Fruit fly (Drosophila melanogaster): Measurements from ENCODE around the gene ppk17.

ppk17 gene

dm6 chr2L:16796104-16796645 is 35.8 kb upstream of the ppk17 start, which contains the start of gene Ugt37E1:
Ugt37E1 (plus strand) TSS chr2L:16796595.
- TF ChIP-seq kay (GFP tag; ENCODE audit: borderline replicate concordance), result peak; percentile 58
- TF ChIP-seq Mnt (GFP tag; optimal IDR thresholded peaks at IDR 0.05), result no peak

- no peak for TF ChIP-seq pad (GFP tag; optimal IDR thresholded peaks at IDR 0.05)
- no peak for TF ChIP-seq CG14711 (tag; optimal IDR thresholded peaks at IDR 0.05)
- TF ChIP-seq CG7045 (GFP tag; optimal IDR thresholded peaks at IDR 0.05), result no peak
- no peak for TF ChIP-seq toe (GFP tag; optimal IDR thresholded peaks at IDR 0.05)
- no peak for TF ChIP-seq CG11617 (GFP tag; optimal IDR thresholded peaks at IDR 0.05)
- no peak for TF ChIP-seq Crg-1 (GFP tag; optimal IDR thresholded peaks at IDR 0.05)
- no peak for TF ChIP-seq tj (GFP tag; optimal IDR thresholded peaks at IDR 0.05)
- no peak for TF ChIP-seq ovo (GFP tag; optimal IDR thresholded peaks at IDR 0.05)
- no peak for TF ChIP-seq cic (GFP tag; optimal IDR thresholded peaks at IDR 0.05)
Observed at dm6 chr2L:16793970-16794369, 33.6 kb upstream of the ppk17 start, which contains the start of gene Ugt37C2. Ugt37C2 (plus strand) TSS chr2L:16794211.

dm6 chr2L:16791345-16791744 is 31.0 kb upstream of the ppk17 start, which contains the start of gene CG17928:
CG17928 (plus strand) TSS chr2L:16791568.
- TF ChIP-seq kay (GFP tag; ENCODE audit: borderline replicate concordance) (peak; percentile 74), CG33017 (tag; optimal IDR thresholded peaks at IDR 0.05) (no peak)

dm6 chr2L:16790671-16791270 is 30.4 kb upstream of the ppk17 start, which contains the start of gene Cyt-b5-r:
Cyt-b5-r (minus strand) TSS chr2L:16790721.
- TF ChIP-seq cic (GFP tag; optimal IDR thresholded peaks at IDR 0.05), result peak; percentile 5
- TF ChIP-seq Clk (GFP tag; optimal IDR thresholded peaks at IDR 0.05), result no peak
- TF ChIP-seq Mnt (GFP tag; optimal IDR thresholded peaks at IDR 0.05), result peak; percentile 6

dm6 chr2L:16789880-16790279 is 29.5 kb upstream of the ppk17 start:
- no peak for TF ChIP-seq Clk (GFP tag; optimal IDR thresholded peaks at IDR 0.05)
- TF ChIP-seq toe (GFP tag; optimal IDR thresholded peaks at IDR 0.05), result no peak
- no peak for TF ChIP-seq kay (GFP tag; ENCODE audit: borderline replicate concordance)

dm6 chr2L:16788885-16789284 is 28.5 kb upstream of the ppk17 start:
- TF ChIP-seq kay (GFP tag; ENCODE audit: borderline replicate concordance) (peak; percentile 2), Mnt (GFP tag; optimal IDR thresholded peaks at IDR 0.05) (no peak)

dm6 chr2L:16787548-16787947 is 27.2 kb upstream of the ppk17 start:
- TF ChIP-seq ovo (GFP tag; optimal IDR thresholded peaks at IDR 0.05) (no peak), kay (GFP tag; ENCODE audit: borderline replicate concordance) (no peak), CG7045 (GFP tag; optimal IDR thresholded peaks at IDR 0.05) (no peak), Hr96 (GFP tag; optimal IDR thresholded peaks at IDR 0.05) (no peak), bab1 (GFP tag; optimal IDR thresholded peaks at IDR 0.05) (no peak), Clk (GFP tag; optimal IDR thresholded peaks at IDR 0.05) (no peak), CG1620 (GFP tag; optimal IDR thresholded peaks at IDR 0.05) (no peak)

- no peak for TF ChIP-seq Hr96 (GFP tag; optimal IDR thresholded peaks at IDR 0.05)
- no peak for TF ChIP-seq CG14711 (tag; optimal IDR thresholded peaks at IDR 0.05)
- no peak for TF ChIP-seq cnc (optimal IDR thresholded peaks at IDR 0.05)
- no peak for TF ChIP-seq tj (GFP tag; optimal IDR thresholded peaks at IDR 0.05)
Observed at dm6 chr2L:16766070-16766752, 5.9 kb upstream of the ppk17 start, which contains the start of gene Mhc. Mhc (plus strand) TSS chr2L:16766566.

- TF ChIP-seq Crg-1 (GFP tag; optimal IDR thresholded peaks at IDR 0.05) (no peak), tj (GFP tag; optimal IDR thresholded peaks at IDR 0.05) (no peak), pad (GFP tag; optimal IDR thresholded peaks at IDR 0.05) (no peak), ovo (GFP tag; optimal IDR thresholded peaks at IDR 0.05) (no peak), Mnt (GFP tag; optimal IDR thresholded peaks at IDR 0.05) (no peak), Hr96 (GFP tag; optimal IDR thresholded peaks at IDR 0.05) (no peak), cnc (optimal IDR thresholded peaks at IDR 0.05) (no peak), CG5204 (GFP tag; optimal IDR thresholded peaks at IDR 0.05) (no peak), toe (GFP tag; optimal IDR thresholded peaks at IDR 0.05) (no peak)
Observed at dm6 chr2L:16764480-16764879, 4.1 kb upstream of the ppk17 start.

Data from whole organism, adult.